Worm (Caenorhabditis elegans) whole organism, early embryonic: Measurements from ENCODE around the gene sri-29.

Experiments used
- ceh-36 ChIP-seq: sonication (generic microtip); optimal IDR thresholded peaks from 2 replicates; lab custom pipeline; 2016; ENCODE audit warnings: missing genetic modification characterization, inconsistent platforms, missing compliant biosample characterization
- flt-1 ChIP-seq: fragments of 200-800 bp; sonication (Bioruptor generic); IDR thresholded peaks from 2 replicates; pipeline ENCODE4 v1.3.6; 2022; ENCODE audit warnings: missing genetic modification characterization, missing compliant biosample characterization
- pes-1 ChIP-seq: fragments of 200-800 bp; sonication (Bioruptor generic); IDR thresholded peaks from 2 replicates; pipeline ENCODE4 v1.3.6; 2022; ENCODE audit warnings: missing genetic modification reagents, missing genetic modification characterization, missing compliant biosample characterization
- sea-1 ChIP-seq: fragments of 200-800 bp; sonication (Bioruptor generic); conservative IDR thresholded peaks from 2 replicates; pipeline ENCODE4 v1.3.6; 2022; ENCODE audit warnings: missing genetic modification characterization, missing compliant biosample characterization
- tbx-11 ChIP-seq: fragments of 200-800 bp; sonication (Bioruptor generic); IDR thresholded peaks from 2 replicates; pipeline ENCODE4 v1.3.6; 2022; ENCODE audit warnings: missing genetic modification characterization, missing compliant biosample characterization
- tbx-37 ChIP-seq: fragments of 200-800 bp; sonication (Bioruptor generic); conservative IDR thresholded peaks from 2 replicates; pipeline ENCODE4 v1.3.6; 2022; ENCODE audit warnings: missing genetic modification reagents, missing genetic modification characterization, missing compliant biosample characterization

ce11 chrII:3050703-3051102 lies 6.6 kb downstream of the sri-29 start, which contains the start of gene sri-31:
- TF ChIP-seq tbx-11 (GFP tag; lab: Robert Waterston, UW) (no peak), flt-1 (GFP tag; lab: Robert Waterston, UW) (no peak), ceh-36 (tag; lab: Kevin White, UChicago) (no peak), pes-1 (no peak), tbx-37 (GFP tag; lab: Robert Waterston, UW) (no peak), sea-1 (GFP tag; lab: Robert Waterston, UW) (no peak)
